Worm (Caenorhabditis elegans): ENCODE data around the gene col-172.

col-172 gene

ce11 chrX:6656251-6656650 lies 16.4 kb upstream of the col-172 start:
- TF ChIP-seq ceh-30 (tag; optimal IDR thresholded peaks at IDR 0.05) = no peak
- no peak for TF ChIP-seq che-1 (tag; optimal IDR thresholded peaks at IDR 0.05)
- TF ChIP-seq tbx-2 (tag; optimal IDR thresholded peaks at IDR 0.05) = no peak
- TF ChIP-seq Y22D7AL.16 (tag; optimal IDR thresholded peaks at IDR 0.05) = no peak
- no peak for TF ChIP-seq ttx-3 (tag; optimal IDR thresholded peaks at IDR 0.05)
- TF ChIP-seq ref-2 (tag; optimal IDR thresholded peaks at IDR 0.05) = no peak
- no peak for TF ChIP-seq C08G9.2 (tag; optimal IDR thresholded peaks at IDR 0.05)

- no peak for TF ChIP-seq unc-55 (GFP tag; optimal IDR thresholded peaks at IDR 0.05)
Observed at ce11 chrX:6656770-6657169, 15.8 kb upstream of the col-172 start.

- TF ChIP-seq ceh-9 (tag; optimal IDR thresholded peaks at IDR 0.05) (no peak), Y22D7AL.16 (tag; optimal IDR thresholded peaks at IDR 0.05) (no peak), pag-3 (tag; optimal IDR thresholded peaks at IDR 0.05; ENCODE audit: borderline replicate concordance) (no peak)
Observed at ce11 chrX:6662267-6662666, 10.4 kb upstream of the col-172 start.

- no peak for TF ChIP-seq ceh-31 (tag; optimal IDR thresholded peaks at IDR 0.05)
- TF ChIP-seq ceh-30 (tag; optimal IDR thresholded peaks at IDR 0.05) = no peak
- TF ChIP-seq hlh-30 (tag; optimal IDR thresholded peaks at IDR 0.05; ENCODE audit: insufficient read depth) = no peak
- no peak for TF ChIP-seq unc-42 (tag; optimal IDR thresholded peaks at IDR 0.05)
- no peak for TF ChIP-seq hlh-6 (tag; optimal IDR thresholded peaks at IDR 0.05)
- no peak for TF ChIP-seq ceh-2 (tag; optimal IDR thresholded peaks at IDR 0.05)
- no peak for TF ChIP-seq lim-6 (tag; optimal IDR thresholded peaks at IDR 0.05)
- no peak for TF ChIP-seq ceh-6 (GFP tag; optimal IDR thresholded peaks at IDR 0.05)
- TF ChIP-seq sox-2 (GFP tag; IDR thresholded peaks at IDR 0.05) = no peak
- no peak for TF ChIP-seq ceh-18 (tag; optimal IDR thresholded peaks at IDR 0.05)
Observed at ce11 chrX:6663780-6664437, 8.7 kb upstream of the col-172 start.

ce11 chrX:6665129-6665858 lies 7.3 kb upstream of the col-172 start:
- TF ChIP-seq pros-1 (tag; optimal IDR thresholded peaks at IDR 0.05) (no peak), unc-86 (tag; optimal IDR thresholded peaks at IDR 0.05) (no peak), hlh-15 (tag; optimal IDR thresholded peaks at IDR 0.05) (no peak), T23F11.4 (GFP tag; optimal IDR thresholded peaks at IDR 0.05) (no peak), ceh-2 (tag; optimal IDR thresholded peaks at IDR 0.05) (no peak), dve-1 (tag; optimal IDR thresholded peaks at IDR 0.05) (no peak), lim-6 (tag; optimal IDR thresholded peaks at IDR 0.05) (no peak), hlh-30 (tag; optimal IDR thresholded peaks at IDR 0.05; ENCODE audit: insufficient read depth) (no peak), ceh-34 (tag; optimal IDR thresholded peaks at IDR 0.05) (no peak), fkh-10 (GFP tag; optimal IDR thresholded peaks at IDR 0.05) (no peak), eyg-1 (tag; optimal IDR thresholded peaks at IDR 0.05) (no peak), dmd-4 (tag; optimal IDR thresholded peaks at IDR 0.05; ENCODE audit: borderline replicate concordance) (no peak), elt-4 (tag; optimal IDR thresholded peaks at IDR 0.05) (no peak), pha-4 (tag; optimal IDR thresholded peaks at IDR 0.05) (no peak)

ce11 chrX:6667468-6667867 lies 5.2 kb upstream of the col-172 start:
- TF ChIP-seq rnt-1 (tag; optimal IDR thresholded peaks at IDR 0.05) (no peak), mec-3 (tag; optimal IDR thresholded peaks at IDR 0.05; ENCODE audit: borderline replicate concordance) (no peak), hlh-13 (GFP tag; optimal IDR thresholded peaks at IDR 0.05) (no peak)

Measured in whole organism, late embryonic.